Fruit fly (Drosophila melanogaster) whole organism, wandering third instar larva: ENCODE results near the gene RPA1.

ENCODE experiments used
- Abd-B ChIP-seq: fragments of >200 bp; optimal IDR thresholded peaks from 2 replicates; lab custom pipeline; 2017; ENCODE audit warnings: missing biosample characterization, missing genetic modification characterization
- CG32264 ChIP-seq: fragments of 200-800 bp; sonication (Bioruptor generic); optimal IDR thresholded peaks from 2 replicates; lab custom pipeline; 2016; ENCODE audit warnings: missing biosample characterization, missing genetic modification characterization
- CG9705 ChIP-seq: fragments of 200-800 bp; sonication (Bioruptor generic); optimal IDR thresholded peaks from 2 replicates; lab custom pipeline; 2018; ENCODE audit warnings: missing biosample characterization, mild to moderate bottlenecking, missing genetic modification characterization
- CrebA ChIP-seq: fragments of 200-800 bp; sonication (Bioruptor generic); optimal IDR thresholded peaks from 2 replicates; lab custom pipeline; 2016; ENCODE audit warnings: missing biosample characterization, mild to moderate bottlenecking, missing genetic modification characterization, borderline replicate concordance
- Dfd ChIP-seq: fragments of >200 bp; optimal IDR thresholded peaks from 2 replicates; lab custom pipeline; 2017; ENCODE audit warnings: missing biosample characterization, missing genetic modification characterization
- Dif ChIP-seq: fragments of 200-275, 200-300 bp; sonication (Bioruptor generic); optimal IDR thresholded peaks from 2 replicates; lab custom pipeline; 2018; ENCODE audit warnings: missing biosample characterization, missing genetic modification characterization; ENCODE audit not compliant: partially characterized antibody
- GATAd ChIP-seq: sonication (Bioruptor generic); optimal IDR thresholded peaks from 2 replicates; lab custom pipeline; 2016; ENCODE audit warnings: missing biosample characterization, missing genetic modification characterization
- HLH106 ChIP-seq: fragments of 200-800 bp; optimal IDR thresholded peaks from 3 replicates; lab custom pipeline; 2019; ENCODE audit warnings: missing biosample characterization, mild to moderate bottlenecking, missing genetic modification characterization, moderate library complexity
- Hnf4 ChIP-seq: fragments of 200-800 bp; sonication (Bioruptor generic); optimal IDR thresholded peaks from 2 replicates; lab custom pipeline; 2016; ENCODE audit warnings: missing biosample characterization, mild to moderate bottlenecking, missing genetic modification characterization
- Hr78 ChIP-seq: fragments of >200 bp; optimal IDR thresholded peaks from 2 replicates; lab custom pipeline; 2017; ENCODE audit warnings: missing biosample characterization, missing genetic modification characterization
- Hr83 ChIP-seq: fragments of 200-300 bp; sonication (Bioruptor generic); optimal IDR thresholded peaks from 2 replicates; lab custom pipeline; 2016; ENCODE audit warnings: missing biosample characterization, mild to moderate bottlenecking, missing genetic modification characterization, moderate library complexity; ENCODE audit not compliant: poor library complexity, severe bottlenecking
- Jra ChIP-seq: sonication (Bioruptor generic); optimal IDR thresholded peaks from 2 replicates; lab custom pipeline; 2016; ENCODE audit warnings: missing biosample characterization, missing genetic modification characterization
- Mio ChIP-seq: sonication (Bioruptor generic); optimal IDR thresholded peaks from 2 replicates; lab custom pipeline; 2016; ENCODE audit warnings: missing biosample characterization, missing genetic modification characterization
- Myc ChIP-seq: fragments of >200 bp; optimal IDR thresholded peaks from 2 replicates; lab custom pipeline; 2017
- N ChIP-seq: fragments of >200 bp; optimal IDR thresholded peaks from 2 replicates; lab custom pipeline; 2018; ENCODE audit warnings: missing biosample characterization, missing external identifiers, missing genetic modification characterization
- OdsH ChIP-seq: fragments of 200-800 bp; sonication (Bioruptor generic); optimal IDR thresholded peaks from 2 replicates; lab custom pipeline; 2016; ENCODE audit warnings: missing biosample characterization, mild to moderate bottlenecking, missing genetic modification characterization
- Rel ChIP-seq, 2 experiments: fragments of 200-800 bp; sonication (Bioruptor generic) in 1 of 2; optimal IDR thresholded peaks; 2 replicates in 1 of 2; 3 replicates in 1 of 2; lab custom pipeline; 2016 to 2019; ENCODE audit warnings: mild to moderate bottlenecking in 2 of 2, missing biosample characterization in 2 of 2, missing genetic modification characterization in 2 of 2, moderate library complexity in 1 of 2
- Sp1 ChIP-seq: fragments of 200-800 bp; sonication (Bioruptor generic); optimal IDR thresholded peaks from 3 replicates; lab custom pipeline; 2019; ENCODE audit warnings: missing biosample characterization, mild to moderate bottlenecking, missing genetic modification characterization, moderate library complexity
- Vsx2 ChIP-seq: fragments of 200-300, 225-300 bp; sonication (Bioruptor generic); optimal IDR thresholded peaks from 2 replicates; lab custom pipeline; 2018; ENCODE audit warnings: missing biosample characterization, missing genetic modification characterization; ENCODE audit not compliant: partially characterized antibody
- br ChIP-seq: fragments of 200-800 bp; sonication (Bioruptor generic); optimal IDR thresholded peaks from 2 replicates; lab custom pipeline; 2016; ENCODE audit warnings: missing biosample characterization, missing genetic modification characterization
- brk ChIP-seq: fragments of 200-800 bp; sonication (Bioruptor generic); optimal IDR thresholded peaks from 2 replicates; lab custom pipeline; 2016; ENCODE audit warnings: missing biosample characterization, mild to moderate bottlenecking, missing genetic modification characterization
- dl ChIP-seq, 2 experiments: fragments of 175-275, 200-275 bp in 1 of 2; fragments of 200-275 bp in 1 of 2; sonication (Bioruptor generic); optimal IDR thresholded peaks; lab custom pipeline; 2018; ENCODE audit warnings: mild to moderate bottlenecking in 2 of 2, missing biosample characterization in 2 of 2, missing genetic modification characterization in 2 of 2, moderate library complexity in 2 of 2; ENCODE audit not compliant: partially characterized antibody in 2 of 2, insufficient read depth in 1 of 2
- dmrt93B ChIP-seq: fragments of 200-800 bp; sonication (Bioruptor generic); optimal IDR thresholded peaks from 2 replicates; lab custom pipeline; 2018; ENCODE audit warnings: missing biosample characterization, mild to moderate bottlenecking, missing genetic modification characterization
- dsf ChIP-seq: sonication (Bioruptor generic); optimal IDR thresholded peaks from 2 replicates; lab custom pipeline; 2016; ENCODE audit warnings: missing biosample characterization, missing genetic modification characterization, borderline replicate concordance
- ey ChIP-seq: fragments of 200-800 bp; sonication (Bioruptor generic); optimal IDR thresholded peaks from 2 replicates; lab custom pipeline; 2016; ENCODE audit warnings: missing biosample characterization, missing genetic modification characterization
- foxo ChIP-seq, 2 experiments: fragments of 200-800 bp; sonication (Bioruptor generic); optimal IDR thresholded peaks; 2 replicates in 1 of 2; 3 replicates in 1 of 2; lab custom pipeline; 2016 to 2017; ENCODE audit warnings: missing biosample characterization in 2 of 2, missing genetic modification characterization in 2 of 2
- fru ChIP-seq: fragments of 200-800 bp; sonication (Bioruptor generic); optimal IDR thresholded peaks from 3 replicates; lab custom pipeline; 2016; ENCODE audit warnings: missing biosample characterization, mild to moderate bottlenecking, missing genetic modification characterization
- h ChIP-seq: fragments of 200-800 bp; sonication (Bioruptor generic); optimal IDR thresholded peaks from 3 replicates; lab custom pipeline; 2016; ENCODE audit warnings: missing biosample characterization, mild to moderate bottlenecking, missing genetic modification characterization
- jim ChIP-seq: fragments of 175-275, 200-325 bp; sonication (Bioruptor generic); optimal IDR thresholded peaks from 2 replicates; lab custom pipeline; 2016; ENCODE audit warnings: missing biosample characterization, mild to moderate bottlenecking, missing genetic modification characterization
- lola ChIP-seq: fragments of >200 bp; optimal IDR thresholded peaks from 2 replicates; lab custom pipeline; 2017; ENCODE audit warnings: missing biosample characterization, missing genetic modification characterization
- pan ChIP-seq: fragments of >200 bp; optimal IDR thresholded peaks from 2 replicates; lab custom pipeline; 2017
- psq ChIP-seq: fragments of 200-800 bp; sonication (Bioruptor generic); optimal IDR thresholded peaks from 3 replicates; lab custom pipeline; 2017; ENCODE audit warnings: missing biosample characterization, mild to moderate bottlenecking, missing genetic modification characterization, moderate library complexity
- rgr ChIP-seq: fragments of 200-800 bp; sonication (Bioruptor generic); optimal IDR thresholded peaks from 3 replicates; lab custom pipeline; 2016; ENCODE audit warnings: missing biosample characterization, mild to moderate bottlenecking, missing genetic modification characterization
- sage ChIP-seq: fragments of 200-800 bp; sonication (Bioruptor generic); optimal IDR thresholded peaks from 2 replicates; lab custom pipeline; 2016; ENCODE audit warnings: missing biosample characterization, mild to moderate bottlenecking, missing genetic modification characterization
- sv ChIP-seq: fragments of 200-800 bp; sonication (Bioruptor generic); optimal IDR thresholded peaks from 3 replicates; lab custom pipeline; 2016; ENCODE audit warnings: missing biosample characterization, missing genetic modification characterization
- tai ChIP-seq: sonication (Bioruptor generic); optimal IDR thresholded peaks from 2 replicates; lab custom pipeline; 2016; ENCODE audit warnings: missing biosample characterization, missing genetic modification characterization
- usp ChIP-seq: fragments of >200 bp; optimal IDR thresholded peaks from 2 replicates; lab custom pipeline; 2017; ENCODE audit warnings: missing biosample characterization, missing genetic modification characterization
- woc ChIP-seq: sonication (Bioruptor generic); optimal IDR thresholded peaks from 2 replicates; lab custom pipeline; 2016; ENCODE audit warnings: missing biosample characterization, mild to moderate bottlenecking, missing genetic modification characterization

RPA1 gene

DNA sequence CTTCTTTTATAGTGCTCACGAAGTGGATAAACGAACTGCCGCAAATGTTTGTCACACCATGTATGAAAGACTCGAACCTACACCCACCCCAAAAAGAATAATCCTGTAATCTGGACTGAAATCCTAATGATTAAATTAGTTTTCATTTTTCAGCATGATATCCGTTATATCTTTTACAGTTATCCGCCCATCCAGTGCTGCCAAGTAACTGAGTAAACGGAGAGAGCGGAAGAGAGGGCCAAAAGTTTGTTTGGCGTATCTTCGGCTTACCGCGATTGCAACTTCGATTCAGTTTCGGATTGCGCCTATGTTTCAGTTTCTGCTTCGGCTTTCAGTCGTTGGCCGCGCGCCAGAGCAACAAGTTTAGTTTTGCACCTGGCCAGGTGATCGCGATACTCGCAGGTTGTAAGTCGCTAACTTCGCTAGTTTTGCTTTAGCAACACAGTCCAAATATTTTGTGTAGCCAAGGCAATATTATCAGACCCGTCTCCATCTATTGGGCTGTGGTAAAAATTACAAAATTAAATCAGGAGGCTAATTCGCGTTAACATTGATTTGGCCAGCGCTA is 14.0 kb downstream of the RPA1 start, which contains the start of gene mtg:
Gene mtg (plus strand): TSS at position 332 of the 568 bp plus-strand sequence.
- no peak for TF ChIP-seq ey (GFP tag; lab: Kevin White, UChicago)
- no peak for TF ChIP-seq Jra (GFP tag; lab: Kevin White, UChicago)
- no peak for TF ChIP-seq tai
- TF ChIP-seq pan (lab: Kevin White, UChicago): no peak
- TF ChIP-seq Hr78 (GFP tag; lab: Kevin White, UChicago): no peak
- no peak for TF ChIP-seq lola (GFP tag; lab: Kevin White, UChicago)
- TF ChIP-seq dsf (GFP tag; lab: Kevin White, UChicago): no peak
- no peak for TF ChIP-seq h (GFP tag; lab: Kevin White, UChicago)
- TF ChIP-seq foxo (GFP tag; optimal IDR thresholded peaks at IDR 0.05; lab: Kevin White, UChicago): no peak
- TF ChIP-seq, all 38 proteins: peak for 0

DNA sequence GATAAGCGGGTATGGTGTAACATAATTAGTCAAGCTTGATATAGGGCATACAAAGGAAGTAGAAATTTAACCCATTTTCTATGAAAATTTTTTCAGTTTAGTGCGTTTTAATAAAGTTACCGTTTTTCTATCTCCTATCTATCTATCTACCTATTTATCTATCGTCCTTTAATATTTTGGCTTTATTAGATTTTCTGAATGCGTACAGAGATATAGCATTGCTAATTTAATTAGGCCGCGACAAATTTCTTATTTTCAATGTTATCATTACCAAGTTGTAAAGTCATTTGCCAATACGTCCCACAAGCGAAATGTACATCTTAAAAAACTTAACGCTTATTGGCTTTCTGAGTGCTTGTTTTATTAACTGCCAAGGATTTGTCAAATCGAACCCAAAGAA is 16.1 kb downstream of the RPA1 start, which contains the start of gene CG15864:
Gene CG15864 (plus strand): TSS at position 301 of the 400 bp plus-strand sequence.
- TF ChIP-seq CrebA (GFP tag; lab: Kevin White, UChicago) (no peak), Abd-B (GFP tag; lab: Kevin White, UChicago) (no peak), Hr78 (GFP tag; lab: Kevin White, UChicago) (no peak), woc (GFP tag; lab: Kevin White, UChicago) (no peak), sv (no peak), tai (no peak), brk (GFP tag; lab: Kevin White, UChicago) (no peak), h (GFP tag; lab: Kevin White, UChicago) (no peak), dsf (GFP tag; lab: Kevin White, UChicago) (no peak), dl (GFP tag; optimal IDR thresholded peaks at IDR 0.05; lab: Kevin White, UChicago; ENCODE audit: insufficient read depth in 1 of 2, partially characterized antibody in 2 of 2) (no peak)

DNA sequence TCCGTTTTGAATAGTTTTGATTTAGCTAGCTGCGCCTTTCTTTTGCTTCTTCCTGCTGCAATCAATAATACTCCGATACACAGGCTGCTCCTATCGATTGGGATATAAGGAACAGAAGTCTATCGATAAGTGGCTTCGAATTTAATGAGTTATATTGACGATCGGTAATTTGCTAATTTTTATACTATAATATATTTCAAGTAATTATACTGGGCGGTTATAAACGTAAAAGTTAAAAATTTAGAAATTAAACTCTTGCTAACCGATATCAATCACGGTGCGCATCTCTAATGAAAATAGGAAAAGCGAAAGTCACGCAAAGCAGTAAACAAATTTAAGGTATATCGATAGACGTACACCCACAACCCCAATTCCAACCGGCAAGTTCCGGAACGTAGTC is 20.5 kb downstream of the RPA1 start, which contains the start of the genes CG9636, CG18749 and CG33722:
Gene CG9636 (minus strand): TSS at position 73 of the 400 bp plus-strand sequence.
Gene CG18749 (plus strand): TSS at position 336 of the 400 bp plus-strand sequence.
Gene CG33722 (plus strand): TSS at position 336 of the 400 bp plus-strand sequence.
- TF ChIP-seq CG9705 (GFP tag; lab: Kevin White, UChicago) (peak; percentile 50), dl (GFP tag; optimal IDR thresholded peaks at IDR 0.05; lab: Kevin White, UChicago; ENCODE audit: insufficient read depth in 1 of 2, partially characterized antibody in 2 of 2) (no peak), usp (GFP tag; lab: Kevin White, UChicago) (no peak), N (no peak), jim (no peak), br (GFP tag; lab: Kevin White, UChicago) (peak; percentile 73), dmrt93B (GFP tag; lab: Kevin White, UChicago) (no peak), GATAd (GFP tag; lab: Kevin White, UChicago) (no peak), rgr (GFP tag; lab: Kevin White, UChicago) (peak; percentile 83), fru (GFP tag; lab: Kevin White, UChicago) (peak; percentile 70), Jra (GFP tag; lab: Kevin White, UChicago) (peak; percentile 81), OdsH (peak; percentile 81), Sp1 (GFP tag; lab: Kevin White, UChicago) (peak; percentile 67), woc (GFP tag; lab: Kevin White, UChicago) (peak; percentile 70), Mio (GFP tag; lab: Kevin White, UChicago) (no peak), pan (lab: Kevin White, UChicago) (no peak), sage (GFP tag; lab: Kevin White, UChicago) (peak; percentile 83), Dfd (GFP tag; lab: Kevin White, UChicago) (no peak), Myc (lab: Kevin White, UChicago) (peak; percentile 36), CG32264 (GFP tag; lab: Kevin White, UChicago) (peak; percentile 40), Dif (GFP tag; lab: Kevin White, UChicago) (no peak), Hnf4 (GFP tag; lab: Kevin White, UChicago) (peak; percentile 89), Vsx2 (GFP tag; lab: Kevin White, UChicago) (no peak), lola (GFP tag; lab: Kevin White, UChicago) (no peak), foxo (GFP tag; optimal IDR thresholded peaks at IDR 0.05; lab: Kevin White, UChicago) (peak; percentile 23 to 80), Abd-B (GFP tag; lab: Kevin White, UChicago) (no peak), h (GFP tag; lab: Kevin White, UChicago) (peak; percentile 89), brk (GFP tag; lab: Kevin White, UChicago) (peak; percentile 93), psq (GFP tag; lab: Kevin White, UChicago) (peak; percentile 81), ey (GFP tag; lab: Kevin White, UChicago) (peak; percentile 67), CrebA (GFP tag; lab: Kevin White, UChicago) (no peak), Hr83 (GFP tag; lab: Kevin White, UChicago) (no peak), dsf (GFP tag; lab: Kevin White, UChicago) (peak; percentile 71), HLH106 (peak; percentile 72), Rel (GFP tag; optimal IDR thresholded peaks at IDR 0.05; lab: Kevin White, UChicago) (peak; percentile 62), Rel (tag; optimal IDR thresholded peaks at IDR 0.05; lab: Kevin White, UChicago) (peak; percentile 87), Hr78 (GFP tag; lab: Kevin White, UChicago) (no peak), tai (no peak), sv (peak; percentile 62)
